Worm (Caenorhabditis elegans) whole organism, early embryonic: ENCODE data around the gene F35F10.13.

ENCODE experiments used
- B0310.2 ChIP-seq: sonication (generic microtip); optimal IDR thresholded peaks from 2 replicates; lab custom pipeline; 2016; ENCODE audit warnings: mild to moderate bottlenecking, missing genetic modification characterization, missing compliant biosample characterization
- ama-1 ChIP-seq: fragments of 150-350 bp; optimal IDR thresholded peaks from 2 replicates; lab custom pipeline; 2014
- ceh-13 ChIP-seq: fragments of 200-800 bp; sonication (Bioruptor generic); optimal IDR thresholded peaks from 2 replicates; lab custom pipeline; 2018; ENCODE audit warnings: mild to moderate bottlenecking, missing genetic modification characterization, missing compliant biosample characterization
- ceh-36 ChIP-seq: sonication (generic microtip); optimal IDR thresholded peaks from 2 replicates; lab custom pipeline; 2016; ENCODE audit warnings: missing genetic modification characterization, inconsistent platforms, missing compliant biosample characterization
- flt-1 ChIP-seq: fragments of 200-800 bp; sonication (Bioruptor generic); IDR thresholded peaks from 2 replicates; pipeline ENCODE4 v1.3.6; 2022; ENCODE audit warnings: missing genetic modification characterization, missing compliant biosample characterization
- hnd-1 ChIP-seq: sonication (generic microtip); optimal IDR thresholded peaks from 2 replicates; lab custom pipeline; 2016; ENCODE audit warnings: missing genetic modification characterization, missing compliant biosample characterization
- pes-1 ChIP-seq: fragments of 200-800 bp; sonication (Bioruptor generic); IDR thresholded peaks from 2 replicates; pipeline ENCODE4 v1.3.6; 2022; ENCODE audit warnings: missing genetic modification reagents, missing genetic modification characterization, missing compliant biosample characterization
- scrt-1 ChIP-seq: fragments of 200-800 bp; sonication (Bioruptor generic); IDR thresholded peaks from 2 replicates; pipeline ENCODE4 v1.3.6; 2022; ENCODE audit warnings: missing genetic modification characterization, missing compliant biosample characterization
- sea-1 ChIP-seq: fragments of 200-800 bp; sonication (Bioruptor generic); conservative IDR thresholded peaks from 2 replicates; pipeline ENCODE4 v1.3.6; 2022; ENCODE audit warnings: missing genetic modification characterization, missing compliant biosample characterization
- tbx-11 ChIP-seq: fragments of 200-800 bp; sonication (Bioruptor generic); IDR thresholded peaks from 2 replicates; pipeline ENCODE4 v1.3.6; 2022; ENCODE audit warnings: missing genetic modification characterization, missing compliant biosample characterization
- tbx-37 ChIP-seq: fragments of 200-800 bp; sonication (Bioruptor generic); conservative IDR thresholded peaks from 2 replicates; pipeline ENCODE4 v1.3.6; 2022; ENCODE audit warnings: missing genetic modification reagents, missing genetic modification characterization, missing compliant biosample characterization

F35F10.13 gene

DNA sequence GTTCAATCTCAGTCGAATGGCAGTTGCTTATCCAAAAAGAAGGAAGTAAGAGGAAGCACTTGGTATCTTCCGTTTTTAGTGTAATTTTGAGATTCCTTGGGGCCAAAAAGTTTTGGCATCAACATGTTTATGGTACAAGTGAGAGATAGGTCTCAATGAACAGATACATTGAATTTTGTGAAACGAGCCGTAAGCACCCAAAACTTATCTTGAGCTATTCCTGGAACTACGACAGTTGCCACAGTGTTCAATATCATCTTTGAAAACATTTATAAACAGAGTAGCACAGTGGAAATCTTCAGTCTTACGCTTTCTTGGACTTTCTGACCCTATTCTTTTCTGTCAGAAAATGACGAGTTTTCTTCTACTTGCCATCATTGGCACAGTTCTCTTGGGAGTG, 43.8 kb downstream of the F35F10.13 start, which contains the start of gene T28A11.3:
Gene T28A11.3 (plus strand): TSS at position 301 of the 400 bp plus-strand sequence.
- no peak for TF ChIP-seq hnd-1 (tag; lab: Kevin White, UChicago)

DNA sequence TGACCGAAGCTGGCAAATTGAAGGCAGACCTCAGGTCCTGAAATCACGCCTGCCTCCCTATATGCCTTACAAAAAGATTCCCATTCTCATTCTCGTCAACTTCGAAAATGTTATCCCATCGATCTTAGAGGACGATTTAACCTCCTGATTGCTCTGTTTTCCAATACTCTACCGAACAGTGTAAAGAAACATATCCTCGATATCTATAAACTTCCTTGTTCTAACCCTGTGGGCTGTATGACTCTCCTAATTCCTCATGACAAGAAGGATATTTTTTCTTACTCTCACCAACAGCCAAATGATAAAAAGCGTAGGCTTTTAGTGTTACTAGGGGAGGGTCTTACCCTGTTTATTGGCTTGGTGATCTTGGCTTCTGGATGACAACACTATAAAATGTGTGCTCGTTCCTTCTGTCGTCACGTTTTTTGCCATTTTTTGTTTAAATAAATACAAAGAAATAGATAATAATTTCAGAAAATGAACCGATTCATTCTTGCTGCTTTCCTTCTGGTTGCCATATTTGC, 45.2 kb downstream of the F35F10.13 start, which contains the start of gene T28A11.4:
Gene T28A11.4 (plus strand): TSS at position 474 of the 524 bp plus-strand sequence.
- TF ChIP-seq ceh-36 (tag; lab: Kevin White, UChicago) (no peak), flt-1 (no peak), tbx-37 (no peak), tbx-11 (GFP tag; lab: Robert Waterston, UW) (no peak), sea-1 (GFP tag; lab: Robert Waterston, UW) (no peak), scrt-1 (GFP tag; lab: Robert Waterston, UW) (no peak)

DNA sequence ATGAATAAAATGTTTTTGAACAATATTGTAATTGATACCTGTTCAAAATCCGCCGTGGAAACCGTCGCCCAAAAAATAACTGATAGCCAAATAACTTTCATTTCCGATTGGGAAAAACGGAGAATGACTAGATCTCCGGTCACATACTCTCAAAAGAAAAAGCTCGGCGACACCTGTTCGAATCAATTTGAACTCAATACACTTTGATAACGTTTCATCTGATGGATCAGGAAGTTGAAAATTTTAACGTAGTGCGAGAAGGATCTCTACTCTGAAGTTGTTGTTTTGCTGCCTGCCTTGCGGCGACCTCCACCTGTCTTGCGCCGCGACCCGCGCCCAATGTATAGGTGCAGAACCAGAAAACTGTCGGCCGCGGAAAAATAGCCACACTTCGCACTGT, 45.7 kb downstream of the F35F10.13 start, which contains the start of gene T28A11.20:
Gene T28A11.20 (minus strand): TSS at position 101 of the 400 bp plus-strand sequence.
- TF ChIP-seq scrt-1 (GFP tag; lab: Robert Waterston, UW) (no peak), ceh-13 (no peak)

DNA sequence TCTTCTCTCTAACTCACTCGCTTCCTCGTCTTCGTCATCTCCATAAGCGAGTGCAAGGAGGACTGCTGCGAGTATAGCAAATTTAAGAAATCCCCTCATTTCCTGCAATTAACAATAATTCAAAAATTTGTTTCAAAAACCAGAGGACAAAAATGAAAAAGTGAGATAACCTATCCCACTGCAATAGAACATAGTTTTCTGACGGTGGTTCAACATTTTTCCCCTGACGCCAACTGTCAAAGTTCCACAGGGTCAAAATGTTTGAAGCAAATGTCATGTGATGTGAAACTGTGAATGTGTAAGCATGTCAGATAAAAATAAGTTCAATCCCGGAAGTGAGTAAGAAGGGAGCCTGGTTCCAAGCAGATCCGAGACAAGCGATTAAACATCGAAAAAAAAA, 49.5 kb downstream of the F35F10.13 start, which contains the start of gene T28A11.19:
Gene T28A11.19 (minus strand): TSS at position 108 of the 400 bp plus-strand sequence.
- TF ChIP-seq ama-1 (lab: Kevin White, UChicago), result no peak
- TF ChIP-seq scrt-1 (GFP tag; lab: Robert Waterston, UW), result no peak
- TF ChIP-seq pes-1 (GFP tag; lab: Robert Waterston, UW), result no peak
- no peak for TF ChIP-seq B0310.2 (tag; lab: Kevin White, UChicago)
- TF ChIP-seq tbx-11 (GFP tag; lab: Robert Waterston, UW), result no peak
- no peak for TF ChIP-seq hnd-1 (tag; lab: Kevin White, UChicago)
- no peak for TF ChIP-seq ceh-36 (tag; lab: Kevin White, UChicago)
